Worm (Caenorhabditis elegans) whole organism, midembryonic: ENCODE data around the gene cdc-48.1.

Source experiments
- T22C8.4 ChIP-seq: fragments of 200-800 bp; sonication (Bioruptor generic); IDR thresholded peaks from 2 replicates; pipeline ENCODE4 v1.3.6; 2022; ENCODE audit warnings: missing genetic modification characterization, missing compliant biosample characterization
- cog-1 ChIP-seq: sonication (generic microtip); optimal IDR thresholded peaks from 2 replicates; lab custom pipeline; 2016; ENCODE audit warnings: missing genetic modification characterization, missing compliant biosample characterization
- flt-1 ChIP-seq: fragments of 200-800 bp; sonication (Bioruptor generic); IDR thresholded peaks from 2 replicates; pipeline ENCODE4 v1.3.6; 2022; ENCODE audit warnings: missing genetic modification characterization, missing compliant biosample characterization
- klf-2 ChIP-seq: fragments of 200-800 bp; sonication (Bioruptor generic); conservative IDR thresholded peaks from 2 replicates; pipeline ENCODE4 v1.3.6; 2022; ENCODE audit warnings: missing genetic modification reagents, missing genetic modification characterization, missing compliant biosample characterization
- med-1 ChIP-seq: sonication (generic microtip); optimal IDR thresholded peaks from 2 replicates; lab custom pipeline; 2017; ENCODE audit warnings: missing genetic modification characterization, mild to moderate bottlenecking, missing compliant biosample characterization, antibody characterized with exemption, missing genetic modification reagents; ENCODE audit not compliant: insufficient read depth
- ref-1 ChIP-seq: fragments of 200-800 bp; sonication (Bioruptor generic); conservative IDR thresholded peaks from 2 replicates; pipeline ENCODE4 v1.3.6; 2022; ENCODE audit warnings: missing genetic modification reagents, missing genetic modification characterization, missing compliant biosample characterization
- tab-1 ChIP-seq: fragments of 200-800 bp; sonication (Bioruptor generic); IDR thresholded peaks from 2 replicates; pipeline ENCODE4 v1.3.6; 2022; ENCODE audit warnings: missing genetic modification characterization, missing compliant biosample characterization
- ztf-23 ChIP-seq: fragments of 200-800 bp; sonication (Bioruptor generic); IDR thresholded peaks from 2 replicates; pipeline ENCODE4 v1.3.6; 2022; ENCODE audit warnings: missing genetic modification reagents, missing genetic modification characterization, missing compliant biosample characterization
- ztf-29 ChIP-seq: fragments of 200-800 bp; sonication (Bioruptor generic); IDR thresholded peaks from 2 replicates; pipeline ENCODE4 v1.3.6; 2022; ENCODE audit warnings: missing genetic modification reagents, missing genetic modification characterization, missing compliant biosample characterization

- TF ChIP-seq tab-1 (GFP tag; lab: Robert Waterston, UW) (no peak), ref-1 (GFP tag; lab: Robert Waterston, UW) (no peak), ztf-23 (GFP tag; lab: Robert Waterston, UW) (no peak), med-1 (no peak), flt-1 (GFP tag; lab: Robert Waterston, UW) (no peak), klf-2 (no peak), cog-1 (tag; lab: Kevin White, UChicago) (no peak), ztf-29 (no peak), T22C8.4 (GFP tag; lab: Robert Waterston, UW) (no peak)
Measured at ce11 chrII:10529218-10529751, 33.9 kb downstream of the cdc-48.1 start.
